Worm (Caenorhabditis elegans) whole organism, dauer: ENCODE results near the gene Y39B6A.29.
"Not testable (repeated sequence)": the region's sequence is repeated elsewhere in the genome, so short reads cannot be mapped to it uniquely, and the experiment has no call there.

ENCODE experiments used
- unc-62 ChIP-seq: sonication (generic microtip); optimal IDR thresholded peaks from 2 replicates; lab custom pipeline; 2017; ENCODE audit warnings: missing biosample characterization, missing genetic modification reagents, missing genetic modification characterization

The Y39B6A.29 gene

DNA sequence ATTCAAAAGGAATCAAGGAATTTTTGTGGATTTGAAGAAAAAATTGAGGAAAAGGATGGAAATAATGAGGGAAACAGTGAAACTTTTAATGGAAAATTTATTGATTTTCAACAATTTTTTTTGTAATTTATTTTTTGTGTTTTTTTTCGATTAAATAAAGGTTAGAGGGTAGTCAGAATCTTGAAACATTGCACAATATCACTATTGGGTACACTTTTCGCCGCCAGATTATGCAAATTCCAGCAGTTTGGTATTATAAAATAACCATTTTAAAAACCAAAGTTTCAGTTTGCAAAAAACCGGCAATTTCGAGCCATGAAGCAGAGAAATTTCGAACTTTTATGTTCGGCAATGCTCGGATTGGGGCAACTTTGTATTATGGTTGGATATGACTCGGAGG, 6.9 kb upstream of the Y39B6A.29 start, which contains the start of gene Y39B6A.27:
TSS of gene Y39B6A.27 (plus strand) at position 301 of the 400 bp plus-strand sequence.
- no peak for TF ChIP-seq unc-62 (GFP tag; lab: Kevin White, UChicago)

DNA sequence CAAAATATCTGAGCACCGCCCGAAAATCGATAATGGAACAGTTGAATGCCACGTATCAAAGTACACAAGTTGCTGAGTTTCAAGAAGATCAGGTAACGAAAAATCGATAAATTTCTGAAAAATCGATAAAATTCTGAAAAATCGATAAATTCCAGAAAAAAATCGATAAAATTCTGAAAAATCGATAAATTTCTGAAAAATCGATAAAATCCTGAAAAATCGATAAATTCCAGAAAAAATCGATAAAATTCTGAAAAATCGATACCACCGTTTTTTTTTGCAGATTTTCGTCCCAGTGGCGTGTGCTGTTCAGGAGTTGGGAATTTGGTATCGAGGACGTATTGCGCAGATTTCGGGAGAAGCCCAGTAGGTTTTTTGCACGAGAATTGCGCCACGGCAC, 2.8 kb upstream of the Y39B6A.29 start:
- TF ChIP-seq unc-62 (GFP tag; lab: Kevin White, UChicago) = no peak

DNA sequence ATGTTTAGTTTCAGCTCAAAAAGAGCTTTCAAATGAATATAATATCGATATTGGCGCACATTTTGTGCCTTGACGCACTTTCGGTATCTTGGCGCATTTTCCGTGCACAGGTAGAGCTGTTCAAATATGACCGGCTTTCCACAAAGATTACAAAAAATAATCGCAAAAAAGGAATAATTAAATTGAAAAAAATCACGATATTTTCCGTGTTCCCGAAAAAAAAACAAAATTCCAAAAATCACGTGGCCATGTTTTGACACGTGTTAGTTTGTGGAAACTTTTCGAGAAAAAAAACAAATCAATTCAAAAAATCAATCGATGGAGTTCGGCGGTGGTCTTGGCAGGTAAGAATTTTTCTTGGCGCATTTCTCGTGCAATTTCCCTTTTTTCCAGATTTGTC, 1.6 kb upstream of the Y39B6A.29 start, which contains the start of gene Y39B6A.25:
TSS of gene Y39B6A.25 (plus strand) at position 301 of the 400 bp plus-strand sequence.
- no peak for TF ChIP-seq unc-62 (GFP tag; lab: Kevin White, UChicago)

DNA sequence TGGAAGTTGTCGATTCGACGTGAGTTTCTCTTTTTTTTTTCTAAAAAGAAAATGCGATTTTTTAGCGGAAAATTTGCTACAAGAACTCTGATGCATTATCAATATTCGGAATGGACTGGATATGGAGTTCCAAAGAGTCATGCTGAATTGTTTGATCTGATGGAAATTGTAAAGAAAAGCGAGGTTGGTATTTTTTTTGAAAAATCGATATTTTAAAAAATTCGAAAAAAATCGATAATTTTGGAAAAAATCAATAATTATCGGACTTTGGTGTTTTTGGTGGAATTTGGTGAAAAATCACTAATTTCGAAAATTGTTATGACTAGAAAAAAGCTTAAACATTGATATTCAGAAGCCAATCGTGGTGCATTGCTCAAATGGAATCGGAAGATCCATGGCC, 5.3 kb downstream of the Y39B6A.29 start:
- TF ChIP-seq unc-62 (GFP tag; lab: Kevin White, UChicago) = no peak

DNA sequence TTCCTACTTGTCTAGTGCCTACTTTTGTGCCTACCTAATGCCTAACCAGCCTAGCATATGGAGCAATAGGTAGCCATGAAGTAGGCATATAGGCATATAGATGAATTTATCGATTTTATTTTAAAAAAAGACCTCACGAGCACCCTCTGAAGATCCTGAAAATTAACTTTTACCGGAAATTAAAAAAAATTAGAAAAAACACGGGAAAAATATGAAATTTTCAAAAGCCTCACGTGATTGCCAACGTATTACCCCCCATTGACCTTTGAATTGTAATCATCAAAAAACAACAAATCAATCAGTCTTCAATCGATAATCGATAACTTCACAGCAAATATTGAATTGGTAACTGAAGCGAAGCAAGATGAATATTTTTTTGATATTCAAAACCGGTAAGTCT, 10.3 kb downstream of the Y39B6A.29 start, which contains the start of gene Y39B6A.30:
TSS of gene Y39B6A.30 (plus strand) at position 301 of the 400 bp plus-strand sequence.
- TF ChIP-seq unc-62 (GFP tag; lab: Kevin White, UChicago) = not testable (repeated sequence)

DNA sequence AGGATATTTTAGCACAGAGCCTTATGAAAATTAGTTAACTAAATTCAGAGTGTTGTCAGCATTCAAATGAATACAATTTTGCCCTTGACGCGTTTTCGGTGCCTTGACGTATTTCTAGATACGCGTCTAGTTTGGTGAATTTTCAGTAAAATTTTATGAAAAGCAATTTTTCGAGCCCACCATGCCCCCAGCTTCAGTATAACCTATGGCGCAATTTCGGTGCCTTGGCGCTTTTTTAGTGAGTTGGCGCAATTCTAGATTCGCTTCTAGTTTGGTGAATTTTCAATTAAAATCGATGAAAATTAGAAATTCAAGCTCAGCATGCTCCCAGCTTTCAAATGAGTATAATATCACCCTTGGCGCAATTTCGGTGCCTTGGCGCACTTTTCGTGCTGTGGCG, 11.4 kb downstream of the Y39B6A.29 start:
- TF ChIP-seq unc-62 (GFP tag; lab: Kevin White, UChicago) = no peak

DNA sequence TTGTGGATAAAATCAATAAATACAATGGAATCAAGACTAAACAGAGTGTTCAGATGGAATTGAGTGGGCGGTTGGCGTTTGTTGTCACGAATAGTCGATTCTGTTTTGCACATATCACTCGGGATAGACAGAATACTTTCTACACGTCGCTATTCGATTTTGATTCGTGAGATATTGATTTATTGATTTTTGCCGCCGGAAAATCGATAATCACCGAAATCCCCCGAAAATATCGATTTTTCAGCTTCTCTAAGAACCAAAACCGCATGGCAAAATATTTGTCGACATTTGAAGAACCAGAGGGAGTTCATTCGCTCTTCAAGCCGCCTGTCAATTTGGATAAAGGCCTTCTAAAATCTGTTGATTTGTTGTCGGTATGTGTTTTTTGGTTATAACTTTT, 14.2 kb downstream of the Y39B6A.29 start:
- TF ChIP-seq unc-62 (GFP tag; lab: Kevin White, UChicago) = no peak

DNA sequence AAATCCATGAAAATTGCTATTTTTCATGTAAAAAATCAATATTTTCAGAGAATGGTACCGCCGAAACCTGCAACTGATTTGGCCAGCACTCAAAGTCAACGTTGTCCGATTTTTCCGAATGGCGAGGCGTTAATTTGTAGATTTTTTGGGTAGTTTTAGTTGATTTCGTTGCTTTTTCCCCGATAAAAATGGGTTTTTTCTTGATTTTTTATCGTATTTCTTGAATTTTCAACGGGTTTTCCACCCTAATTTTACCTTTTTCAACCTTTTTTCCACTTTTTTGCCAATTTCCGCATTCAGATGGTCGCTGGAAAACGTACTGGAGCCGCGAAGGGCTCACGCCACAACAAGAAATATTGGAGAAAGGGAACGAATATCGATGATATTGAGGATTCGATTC, 22.9 kb downstream of the Y39B6A.29 start, which contains the start of gene Y39B6A.33:
TSS of gene Y39B6A.33 (plus strand) at position 301 of the 400 bp plus-strand sequence.
- TF ChIP-seq unc-62 (GFP tag; lab: Kevin White, UChicago) = no peak

DNA sequence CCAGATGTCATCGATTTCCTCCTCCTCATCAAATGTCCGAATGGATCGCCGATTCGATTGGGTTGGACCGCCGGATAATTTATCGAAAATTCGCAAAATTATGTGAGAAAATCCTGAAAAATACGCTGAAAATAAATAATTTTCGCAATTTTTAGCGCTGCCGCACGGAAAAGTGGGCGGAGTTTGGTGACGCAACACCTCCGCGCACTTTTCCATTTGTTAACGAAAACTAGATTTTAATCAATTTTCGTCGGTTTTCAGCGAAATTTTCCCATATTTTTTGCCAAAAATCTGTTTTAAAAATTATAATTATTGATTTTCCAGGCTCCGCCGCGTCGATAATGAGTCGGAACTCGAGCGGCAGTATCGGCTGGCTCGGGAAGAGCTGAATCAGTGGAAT, 23.6 kb downstream of the Y39B6A.29 start, which contains the start of gene Y39B6A.34:
TSS of gene Y39B6A.34 (plus strand) at position 3 of the 400 bp plus-strand sequence.
- no peak for TF ChIP-seq unc-62 (GFP tag; lab: Kevin White, UChicago)

DNA sequence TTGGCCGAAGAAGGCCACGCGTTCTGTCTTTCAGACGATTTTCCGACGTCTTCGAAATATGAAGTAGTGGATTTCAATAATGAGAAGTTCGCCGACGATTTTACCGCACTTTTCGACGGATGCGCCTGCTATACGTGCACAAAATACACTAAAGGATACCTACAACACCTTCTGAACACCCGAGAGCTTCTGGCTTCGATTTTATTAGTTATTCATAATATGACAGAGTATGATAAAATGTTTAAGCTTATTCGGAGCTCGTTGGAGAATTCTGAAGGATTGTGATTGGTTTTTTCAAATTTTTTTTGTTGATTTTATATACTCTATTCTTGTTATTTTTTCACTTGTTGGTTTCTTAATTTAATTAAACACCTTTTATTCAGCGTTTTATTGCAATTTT, 24.0 kb downstream of the Y39B6A.29 start:
- no peak for TF ChIP-seq unc-62 (GFP tag; lab: Kevin White, UChicago)

DNA sequence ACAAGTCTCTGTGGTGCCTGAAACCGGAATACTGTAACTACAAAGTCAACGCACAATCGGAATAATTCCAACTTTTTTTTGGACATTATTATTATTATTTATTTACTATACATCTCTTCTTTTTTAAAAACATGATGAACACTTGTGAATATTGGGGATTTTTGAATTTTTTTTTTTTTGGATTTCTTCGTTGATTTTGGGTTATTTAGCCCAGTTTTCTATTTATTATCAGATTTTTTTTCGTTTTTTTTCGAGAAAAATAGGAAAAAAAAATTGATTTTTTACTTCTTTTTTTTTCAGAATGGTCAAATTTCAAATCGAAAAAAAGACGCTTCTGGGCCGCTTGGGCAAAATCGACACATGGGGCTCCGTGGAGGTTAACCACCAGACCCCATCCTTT, 26.5 kb downstream of the Y39B6A.29 start, which contains the start of gene tgt-2:
TSS of gene tgt-2 (plus strand) at position 301 of the 400 bp plus-strand sequence.
- no peak for TF ChIP-seq unc-62 (GFP tag; lab: Kevin White, UChicago)

DNA sequence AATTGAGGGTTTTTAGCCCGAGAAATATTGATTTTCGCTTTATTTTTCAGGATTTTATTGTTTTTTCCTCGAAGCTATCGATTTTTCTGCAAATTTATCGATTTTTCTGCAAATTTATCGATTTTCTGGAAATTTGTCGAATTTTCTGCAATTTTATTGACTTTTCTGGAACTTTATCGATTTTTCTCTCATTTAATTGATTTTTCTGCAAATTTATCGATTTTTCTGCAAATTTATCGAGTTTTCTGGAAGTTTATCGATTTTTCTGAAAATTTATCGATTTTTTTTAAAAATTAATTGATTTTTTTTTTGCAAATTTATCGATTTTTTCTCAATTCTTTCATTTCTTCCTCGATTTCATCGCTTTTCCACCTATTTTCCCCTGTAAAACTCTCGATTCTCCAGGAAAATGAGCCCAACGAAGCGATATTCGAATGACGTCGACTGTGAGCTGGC, 31.0 kb downstream of the Y39B6A.29 start, which contains the start of gene gtf-2F2:
TSS of gene gtf-2F2 (plus strand) at position 406 of the 456 bp plus-strand sequence.
- TF ChIP-seq unc-62 (GFP tag; lab: Kevin White, UChicago) = no peak

DNA sequence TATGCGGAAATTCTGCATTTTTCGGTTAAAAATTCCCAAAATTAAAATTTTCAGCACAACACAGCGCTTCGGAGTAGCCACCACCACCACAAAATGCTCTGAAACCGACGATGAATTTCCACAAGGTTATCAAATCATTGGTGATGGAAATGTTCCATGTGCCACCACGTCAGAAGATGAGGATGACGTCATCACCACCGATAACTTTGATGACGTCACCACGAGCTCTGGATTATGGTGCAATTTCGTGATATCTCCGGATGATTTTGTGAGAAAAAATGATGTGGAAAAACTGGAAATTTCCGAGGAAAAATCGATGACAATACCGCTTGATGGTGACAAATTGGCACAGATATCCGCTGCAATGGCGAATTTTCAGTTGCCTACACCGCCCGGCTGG, 31.6 kb downstream of the Y39B6A.29 start:
- TF ChIP-seq unc-62 (GFP tag; lab: Kevin White, UChicago) = no peak

DNA sequence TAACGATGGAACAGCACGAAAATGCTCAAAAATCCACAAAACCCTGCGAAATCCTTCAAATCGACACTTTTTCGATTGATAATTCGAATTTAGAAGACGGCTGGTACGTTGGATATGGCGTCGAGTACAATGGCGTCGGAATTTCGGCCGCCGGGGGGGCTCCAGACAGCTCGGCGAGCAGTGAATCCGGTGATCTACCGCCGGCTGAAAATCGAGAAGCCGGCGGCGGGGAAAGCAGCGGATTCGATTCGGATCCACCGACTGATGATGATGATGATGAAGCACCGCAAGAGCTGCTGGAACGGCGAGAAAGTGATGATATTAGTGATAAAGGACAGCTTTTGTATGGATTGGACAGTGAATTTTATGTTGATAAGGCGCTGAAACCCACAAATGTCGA, 33.6 kb downstream of the Y39B6A.29 start:
- TF ChIP-seq unc-62 (GFP tag; lab: Kevin White, UChicago) = no peak

DNA sequence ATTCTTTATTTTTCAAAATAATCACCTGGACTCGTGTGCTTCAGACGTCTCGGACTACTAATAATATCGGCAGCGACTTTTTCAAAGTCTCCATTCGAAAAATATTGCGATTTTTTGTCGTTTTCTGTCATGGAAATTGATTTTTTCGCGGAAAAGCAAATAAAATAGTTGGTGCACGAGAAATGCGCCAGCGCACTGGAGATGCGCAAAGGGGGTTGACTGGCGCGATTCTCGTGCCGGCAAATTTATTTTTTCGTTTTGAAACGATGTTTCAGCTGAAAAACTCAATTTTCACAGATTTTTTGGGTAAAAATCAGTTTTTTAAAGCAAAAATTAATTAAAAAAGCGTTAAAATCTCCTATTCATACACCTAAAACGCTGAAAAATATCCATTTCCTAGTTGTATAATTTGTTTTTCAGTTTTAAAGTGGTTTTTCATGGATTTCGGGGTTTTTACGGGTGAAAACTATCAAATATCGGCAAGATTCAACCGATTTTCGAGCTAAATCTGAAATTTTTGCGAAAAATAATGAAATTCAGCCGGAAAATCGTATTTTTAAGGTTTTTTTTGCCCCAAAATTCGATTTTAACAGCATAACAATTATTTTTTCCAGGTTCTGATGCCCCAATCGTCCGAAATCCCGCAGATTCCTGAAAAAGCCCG, 34.2 kb downstream of the Y39B6A.29 start, which contains the start of the genes reps-1 and Y39B6A.37:
TSS of gene reps-1 (minus strand) at position 263 of the 664 bp plus-strand sequence.
TSS of gene Y39B6A.37 (plus strand) at position 614 of the 664 bp plus-strand sequence.
- TF ChIP-seq unc-62 (GFP tag; lab: Kevin White, UChicago) = no peak

DNA sequence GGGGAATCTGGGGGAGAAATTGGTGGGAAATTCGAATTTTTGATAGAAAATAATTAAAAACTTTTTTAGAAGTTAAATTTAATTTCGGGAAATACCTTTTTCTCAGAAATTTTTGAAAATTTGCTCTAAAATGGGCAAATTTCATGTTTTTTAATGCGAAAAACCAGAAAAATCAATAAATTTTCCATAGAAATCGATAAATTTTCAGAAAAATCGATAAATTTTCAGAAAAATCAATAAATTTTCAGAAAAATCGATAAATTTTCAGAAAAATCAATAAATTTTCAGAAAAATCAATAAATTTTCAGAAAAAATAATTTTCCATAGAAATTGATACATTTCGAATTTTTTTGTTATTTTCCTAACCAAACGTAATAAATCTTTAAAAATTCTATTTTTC, 38.5 kb downstream of the Y39B6A.29 start:
- no peak for TF ChIP-seq unc-62 (GFP tag; lab: Kevin White, UChicago)
